Worm (Caenorhabditis elegans): ENCODE measurements around the gene F35F10.6.

- TF ChIP-seq ceh-30 (tag; optimal IDR thresholded peaks at IDR 0.05), result no peak
- no peak for TF ChIP-seq unc-55 (GFP tag; optimal IDR thresholded peaks at IDR 0.05)
- TF ChIP-seq T23F11.4 (GFP tag; optimal IDR thresholded peaks at IDR 0.05), result no peak
Measured at ce11 chrV:3301898-3302297, 12.7 kb upstream of the F35F10.6 start, which contains the start of gene srbc-1.
